Worm (Caenorhabditis elegans) whole organism, L1 larva: ENCODE results near the gene Y54G2A.41.

Source experiments
- C04F5.9 ChIP-seq: sonication (generic microtip); optimal IDR thresholded peaks from 2 replicates; lab custom pipeline; 2016; ENCODE audit warnings: missing genetic modification characterization, missing compliant biosample characterization
- C16A3.4 ChIP-seq: fragments of 150-350 bp; optimal IDR thresholded peaks from 2 replicates; lab custom pipeline; 2014; ENCODE audit warnings: missing biosample characterization, missing genetic modification characterization
- Y116A8C.19 ChIP-seq: sonication (generic microtip); optimal IDR thresholded peaks from 2 replicates; lab custom pipeline; 2016; ENCODE audit warnings: missing compliant biosample characterization, missing genetic modification characterization, borderline replicate concordance
- aha-1 ChIP-seq: fragments of 150-350 bp; optimal IDR thresholded peaks from 2 replicates; lab custom pipeline; 2014; ENCODE audit warnings: missing biosample characterization, missing genetic modification characterization
- alr-1 ChIP-seq: fragments of 200-800 bp; sonication (Bioruptor generic); optimal IDR thresholded peaks from 2 replicates; lab custom pipeline; 2018; ENCODE audit warnings: borderline replicate concordance, mild to moderate bottlenecking, missing genetic modification characterization, missing compliant biosample characterization
- blmp-1 ChIP-seq: fragments of 150-350 bp; optimal IDR thresholded peaks from 2 replicates; lab custom pipeline; 2014; ENCODE audit warnings: missing biosample characterization, missing genetic modification characterization
- ceh-8 ChIP-seq: fragments of 200-800 bp; sonication (Bioruptor generic); optimal IDR thresholded peaks from 2 replicates; lab custom pipeline; 2018; ENCODE audit warnings: mild to moderate bottlenecking, missing genetic modification characterization, moderate library complexity, missing compliant biosample characterization
- ceh-88 ChIP-seq: fragments of 200-800 bp; sonication (Bioruptor generic); IDR thresholded peaks from 2 replicates; pipeline ENCODE4 v1.3.6; 2022; ENCODE audit warnings: missing genetic modification characterization, missing compliant biosample characterization
- ceh-90 ChIP-seq: sonication (generic microtip); optimal IDR thresholded peaks from 2 replicates; lab custom pipeline; 2016; ENCODE audit warnings: missing genetic modification characterization, missing compliant biosample characterization
- ces-1 ChIP-seq: fragments of 150-350 bp; optimal IDR thresholded peaks from 2 replicates; lab custom pipeline; 2014; ENCODE audit warnings: missing biosample characterization, missing genetic modification reagents, missing genetic modification characterization
- dsc-1 ChIP-seq: sonication (generic microtip); optimal IDR thresholded peaks from 2 replicates; lab custom pipeline; 2016; ENCODE audit warnings: mild to moderate bottlenecking, missing genetic modification characterization, missing compliant biosample characterization
- efl-1 ChIP-seq, 4 experiments: fragments of 150-350 bp; optimal IDR thresholded peaks in 3 of 4; peaks in 1 of 4; 1 replicate in 1 of 4; 2 replicates in 3 of 4; lab custom pipeline; 2014; ENCODE audit warnings: missing biosample characterization in 2 of 4, missing genetic modification characterization in 2 of 4, missing genetic modification reagents in 2 of 4
- efl-3 ChIP-seq: fragments of 200-800 bp; sonication (Bioruptor generic); optimal IDR thresholded peaks from 2 replicates; lab custom pipeline; 2018; ENCODE audit warnings: mild to moderate bottlenecking, missing genetic modification characterization, missing compliant biosample characterization
- elt-2 ChIP-seq: sonication (generic microtip); optimal IDR thresholded peaks from 2 replicates; lab custom pipeline; 2016; ENCODE audit warnings: missing genetic modification characterization, mild to moderate bottlenecking, inconsistent platforms, missing compliant biosample characterization, missing genetic modification reagents
- ets-5 ChIP-seq: fragments of 200-800 bp; sonication (Bioruptor generic); IDR thresholded peaks from 2 replicates; pipeline ENCODE4 v1.3.6; 2022; ENCODE audit warnings: missing genetic modification characterization, missing compliant biosample characterization
- fkh-4 ChIP-seq: sonication (generic microtip); optimal IDR thresholded peaks from 2 replicates; lab custom pipeline; 2016; ENCODE audit warnings: missing compliant biosample characterization, missing genetic modification characterization, borderline replicate concordance
- hlh-17 ChIP-seq: fragments of 200-800 bp; sonication (Bioruptor generic); optimal IDR thresholded peaks from 2 replicates; lab custom pipeline; 2018; ENCODE audit warnings: missing genetic modification characterization, mild to moderate bottlenecking, missing compliant biosample characterization, moderate library complexity, borderline replicate concordance
- hlh-4 ChIP-seq: sonication (generic microtip); optimal IDR thresholded peaks from 2 replicates; lab custom pipeline; 2016; ENCODE audit warnings: mild to moderate bottlenecking, missing genetic modification characterization, missing compliant biosample characterization
- irx-1 ChIP-seq: sonication (generic microtip); optimal IDR thresholded peaks from 2 replicates; lab custom pipeline; 2016; ENCODE audit warnings: missing genetic modification characterization, missing compliant biosample characterization
- jun-1 ChIP-seq: fragments of 150-350 bp; optimal IDR thresholded peaks from 2 replicates; lab custom pipeline; 2014; ENCODE audit warnings: missing biosample characterization, missing genetic modification reagents, missing genetic modification characterization
- lin-15B ChIP-seq: fragments of 150-350 bp; sonication (generic microtip); optimal IDR thresholded peaks from 3 replicates; lab custom pipeline; 2014; ENCODE audit warnings: missing biosample characterization, missing genetic modification characterization
- lin-35 ChIP-seq, 2 experiments: fragments of 150-350 bp; optimal IDR thresholded peaks; 2 replicates each; lab custom pipeline; 2014; ENCODE audit warnings: missing biosample characterization in 2 of 2, missing genetic modification characterization in 2 of 2, missing genetic modification reagents in 2 of 2
- lsy-2 ChIP-seq, 2 experiments: fragments of 150-350 bp; optimal IDR thresholded peaks; 2 replicates each; lab custom pipeline; 2014; ENCODE audit warnings: missing biosample characterization in 2 of 2, missing genetic modification characterization in 2 of 2
- mef-2 ChIP-seq: fragments of 150-350 bp; optimal IDR thresholded peaks from 2 replicates; lab custom pipeline; 2014; ENCODE audit warnings: missing biosample characterization, missing genetic modification characterization
- mep-1 ChIP-seq: fragments of 150-350 bp; optimal IDR thresholded peaks from 2 replicates; lab custom pipeline; 2014; ENCODE audit warnings: missing biosample characterization, missing genetic modification characterization
- nhr-12 ChIP-seq: sonication (generic microtip); optimal IDR thresholded peaks from 2 replicates; lab custom pipeline; 2017; ENCODE audit warnings: missing biosample characterization, missing genetic modification characterization
- nhr-47 ChIP-seq: sonication (generic microtip); optimal IDR thresholded peaks from 2 replicates; lab custom pipeline; 2016; ENCODE audit warnings: mild to moderate bottlenecking, missing genetic modification characterization, moderate library complexity, missing compliant biosample characterization
- nhr-76 ChIP-seq: sonication (generic microtip); optimal IDR thresholded peaks from 2 replicates; lab custom pipeline; 2017; ENCODE audit warnings: missing biosample characterization, missing genetic modification characterization
- nhr-77 ChIP-seq: fragments of 150-350 bp; optimal IDR thresholded peaks from 2 replicates; lab custom pipeline; 2014; ENCODE audit warnings: missing biosample characterization, missing genetic modification characterization
- nhr-85 ChIP-seq: sonication (generic microtip); peaks from one replicate; lab custom pipeline; 2016; ENCODE audit warnings: missing genetic modification characterization, inconsistent platforms, missing compliant biosample characterization
- nhr-90 ChIP-seq: sonication (generic microtip); optimal IDR thresholded peaks from 2 replicates; lab custom pipeline; 2016; ENCODE audit warnings: mild to moderate bottlenecking, missing genetic modification characterization, missing compliant biosample characterization; ENCODE audit not compliant: poor library complexity
- pqm-1 ChIP-seq: sonication (generic microtip); optimal IDR thresholded peaks from 3 replicates; lab custom pipeline; 2017; ENCODE audit warnings: missing biosample characterization, missing genetic modification characterization
- rnt-1 ChIP-seq: sonication (generic microtip); optimal IDR thresholded peaks from 2 replicates; lab custom pipeline; 2016; ENCODE audit warnings: mild to moderate bottlenecking, missing genetic modification characterization, moderate library complexity, missing compliant biosample characterization
- snpc-4 ChIP-seq: fragments of 150-350 bp; optimal IDR thresholded peaks from 2 replicates; lab custom pipeline; 2014; ENCODE audit warnings: missing biosample characterization, missing genetic modification characterization
- sox-4 ChIP-seq: sonication (generic microtip); optimal IDR thresholded peaks from 2 replicates; lab custom pipeline; 2016; ENCODE audit warnings: missing genetic modification characterization, missing compliant biosample characterization
- sptf-1 ChIP-seq: fragments of 150-350 bp; optimal IDR thresholded peaks from 2 replicates; lab custom pipeline; 2014; ENCODE audit warnings: missing biosample characterization, missing genetic modification characterization
- sup-37 ChIP-seq: fragments of 200-800 bp; sonication (Bioruptor generic); optimal IDR thresholded peaks from 2 replicates; lab custom pipeline; 2018; ENCODE audit warnings: mild to moderate bottlenecking, missing genetic modification characterization, missing compliant biosample characterization
- tbx-2 ChIP-seq: sonication (generic microtip); optimal IDR thresholded peaks from 2 replicates; lab custom pipeline; 2016; ENCODE audit warnings: missing genetic modification characterization, missing compliant biosample characterization
- unc-130 ChIP-seq: fragments of 150-350 bp; optimal IDR thresholded peaks from 2 replicates; lab custom pipeline; 2017; ENCODE audit warnings: missing biosample characterization, missing genetic modification characterization, inconsistent platforms
- unc-98 ChIP-seq: fragments of 200-800 bp; sonication (Bioruptor generic); IDR thresholded peaks from 2 replicates; pipeline ENCODE4 v1.3.6; 2022; ENCODE audit warnings: missing genetic modification characterization, missing compliant biosample characterization
- vab-15 ChIP-seq: sonication (generic microtip); optimal IDR thresholded peaks from 2 replicates; lab custom pipeline; 2017; ENCODE audit warnings: missing genotype, mild to moderate bottlenecking, missing genetic modification characterization, missing compliant biosample characterization
- xbp-1 ChIP-seq: sonication (generic microtip); optimal IDR thresholded peaks from 2 replicates; lab custom pipeline; 2016; ENCODE audit warnings: missing genetic modification characterization, missing compliant biosample characterization
- zag-1 ChIP-seq: fragments of 150-350 bp; optimal IDR thresholded peaks from 2 replicates; lab custom pipeline; 2014; ENCODE audit warnings: missing biosample characterization, missing genetic modification characterization
- zip-4 ChIP-seq: fragments of 200-800 bp; sonication (Bioruptor generic); optimal IDR thresholded peaks from 2 replicates; lab custom pipeline; 2018; ENCODE audit warnings: mild to moderate bottlenecking, missing genetic modification characterization, moderate library complexity, missing compliant biosample characterization
- ztf-11 ChIP-seq, 2 experiments: sonication (generic microtip); optimal IDR thresholded peaks; 2 replicates each; lab custom pipeline; 2016 to 2017; ENCODE audit warnings: missing genetic modification characterization in 2 of 2, missing biosample characterization in 1 of 2, missing compliant biosample characterization in 1 of 2
- ztf-4 ChIP-seq: fragments of 150-350 bp; optimal IDR thresholded peaks from 2 replicates; lab custom pipeline; 2014; ENCODE audit warnings: missing biosample characterization, missing genetic modification characterization

Y54G2A.41 gene

ce11 chrIV:2703927-2704401, 47.7 kb upstream of the Y54G2A.41 start, which contains the start of gene Y94H6A.5 (continued):
- TF ChIP-seq hlh-17 (GFP tag; lab: Kevin White, UChicago) (no peak), xbp-1 (tag; lab: Kevin White, UChicago) (peak; percentile 33), nhr-77 (tag; lab: Kevin White, UChicago) (no peak), alr-1 (no peak), sup-37 (GFP tag; lab: Kevin White, UChicago) (no peak), dsc-1 (tag; lab: Kevin White, UChicago) (peak; percentile 13), ceh-8 (GFP tag; lab: Kevin White, UChicago) (no peak), ceh-88 (GFP tag; lab: Robert Waterston, UW) (peak; percentile 51; the same call in 1 of the 2 replicates), unc-98 (no peak), lsy-2 (tag; optimal IDR thresholded peaks at IDR 0.05; lab: Kevin White, UChicago) (peak; percentile 90 to 98), tbx-2 (tag; lab: Kevin White, UChicago) (peak; percentile 45), C16A3.4 (peak; percentile 36), pqm-1 (tag; lab: Kevin White, UChicago) (no peak), lin-15B (tag; lab: Kevin White, UChicago) (no peak), ztf-4 (tag; lab: Kevin White, UChicago) (peak; percentile 43), nhr-47 (tag; lab: Kevin White, UChicago) (peak; percentile 56), elt-2 (tag; lab: Kevin White, UChicago) (no peak), nhr-90 (tag; lab: Kevin White, UChicago) (peak; percentile 29)

ce11 chrIV:2705675-2706074, 46.0 kb upstream of the Y54G2A.41 start:
- TF ChIP-seq mef-2 (tag; lab: Kevin White, UChicago) (no peak), fkh-4 (no peak), efl-1 (optimal IDR thresholded peaks at IDR 0.05; lab: Kevin White, UChicago) (no peak), efl-1 (GFP tag; optimal IDR thresholded peaks at IDR 0.05 in 1 of 2; lab: Kevin White, UChicago) (peak in 1 of 2 experiments; percentile 5), blmp-1 (tag; lab: Kevin White, UChicago) (no peak), mep-1 (tag; lab: Kevin White, UChicago) (no peak), lsy-2 (tag; optimal IDR thresholded peaks at IDR 0.05; lab: Kevin White, UChicago) (no peak), vab-15 (tag; lab: Kevin White, UChicago) (no peak), ztf-11 (tag; optimal IDR thresholded peaks at IDR 0.05; lab: Kevin White, UChicago) (peak in 1 of 2 experiments; percentile 10), nhr-12 (tag; lab: Kevin White, UChicago) (no peak), ceh-90 (peak; percentile 32), nhr-76 (tag; lab: Kevin White, UChicago) (no peak), sptf-1 (no peak), rnt-1 (tag; lab: Kevin White, UChicago) (peak; percentile 10), irx-1 (tag; lab: Kevin White, UChicago) (no peak), nhr-85 (tag; lab: Kevin White, UChicago) (peak; percentile 68), snpc-4 (tag; lab: Kevin White, UChicago) (no peak)

ce11 chrIV:2707012-2707411, 44.7 kb upstream of the Y54G2A.41 start, which contains the start of gene ubc-8:
Gene ubc-8 (minus strand): TSS chrIV:2707238.
- TF ChIP-seq ceh-90 (peak; percentile 3), ces-1 (GFP tag; lab: Kevin White, UChicago) (no peak)

- TF ChIP-seq unc-130 (tag; lab: Kevin White, UChicago) = peak; percentile 30
- peak; percentile 42 for TF ChIP-seq zip-4 (GFP tag; lab: Kevin White, UChicago)
- TF ChIP-seq tbx-2 (tag; lab: Kevin White, UChicago) = peak; percentile 92
- TF ChIP-seq rnt-1 (tag; lab: Kevin White, UChicago) = peak; percentile 95
- TF ChIP-seq hlh-4 (tag; lab: Kevin White, UChicago) = no peak
- peak; percentile 73 for TF ChIP-seq dsc-1 (tag; lab: Kevin White, UChicago)
- peak; percentile 80 for TF ChIP-seq jun-1 (tag; lab: Kevin White, UChicago)
- no peak for TF ChIP-seq Y116A8C.19
- peak; percentile 20 for TF ChIP-seq aha-1 (tag; lab: Kevin White, UChicago)
- TF ChIP-seq pqm-1 (tag; lab: Kevin White, UChicago) = no peak
- peak; percentile 77 to 86 for TF ChIP-seq lin-35 (GFP tag; optimal IDR thresholded peaks at IDR 0.05; lab: Kevin White, UChicago)
- peak; percentile 41 for TF ChIP-seq mef-2 (tag; lab: Kevin White, UChicago)
- TF ChIP-seq lin-15B (tag; lab: Kevin White, UChicago) = peak; percentile 40
- no peak for TF ChIP-seq efl-3 (GFP tag; lab: Kevin White, UChicago)
- no peak for TF ChIP-seq C04F5.9 (tag; lab: Kevin White, UChicago)
- TF ChIP-seq sox-4 = peak; percentile 68
- peak; percentile 44 for TF ChIP-seq snpc-4 (tag; lab: Kevin White, UChicago)
- no peak for TF ChIP-seq zag-1 (tag; lab: Kevin White, UChicago)
- no peak for TF ChIP-seq ets-5 (GFP tag; lab: Robert Waterston, UW)
These were observed 43.2 kb upstream of the Y54G2A.41 start for ce11 chrIV:2708329-2708965.
